Worm (Caenorhabditis elegans) whole organism, early embryonic: ENCODE measurements around the gene phf-32.

ENCODE experiments used
- B0310.2 ChIP-seq: sonication (generic microtip); optimal IDR thresholded peaks from 2 replicates; lab custom pipeline; 2016; ENCODE audit warnings: mild to moderate bottlenecking, missing genetic modification characterization, missing compliant biosample characterization
- aly-1 ChIP-seq: sonication (generic microtip); optimal IDR thresholded peaks from 2 replicates; lab custom pipeline; 2016; ENCODE audit warnings: missing genetic modification characterization, missing compliant biosample characterization
- ama-1 ChIP-seq: fragments of 150-350 bp; optimal IDR thresholded peaks from 2 replicates; lab custom pipeline; 2014
- ceh-36 ChIP-seq: sonication (generic microtip); optimal IDR thresholded peaks from 2 replicates; lab custom pipeline; 2016; ENCODE audit warnings: missing genetic modification characterization, inconsistent platforms, missing compliant biosample characterization
- ets-7 ChIP-seq: sonication (generic microtip); optimal IDR thresholded peaks from 2 replicates; lab custom pipeline; 2016; ENCODE audit warnings: missing genotype, missing genetic modification characterization, missing compliant biosample characterization
- flt-1 ChIP-seq: fragments of 200-800 bp; sonication (Bioruptor generic); IDR thresholded peaks from 2 replicates; pipeline ENCODE4 v1.3.6; 2022; ENCODE audit warnings: missing genetic modification characterization, missing compliant biosample characterization
- hmg-4 ChIP-seq: fragments of 200-800 bp; sonication (Bioruptor generic); optimal IDR thresholded peaks from 2 replicates; lab custom pipeline; 2018; ENCODE audit warnings: mild to moderate bottlenecking, missing genetic modification characterization, missing compliant biosample characterization
- pes-1 ChIP-seq: fragments of 200-800 bp; sonication (Bioruptor generic); IDR thresholded peaks from 2 replicates; pipeline ENCODE4 v1.3.6; 2022; ENCODE audit warnings: missing genetic modification reagents, missing genetic modification characterization, missing compliant biosample characterization
- scrt-1 ChIP-seq: fragments of 200-800 bp; sonication (Bioruptor generic); IDR thresholded peaks from 2 replicates; pipeline ENCODE4 v1.3.6; 2022; ENCODE audit warnings: missing genetic modification characterization, missing compliant biosample characterization
- tra-4 ChIP-seq: sonication (generic microtip); optimal IDR thresholded peaks from 2 replicates; lab custom pipeline; 2017; ENCODE audit warnings: missing genetic modification characterization, missing compliant biosample characterization

- TF ChIP-seq ama-1 (no peak), pes-1 (no peak), flt-1 (GFP tag; lab: Robert Waterston, UW) (no peak), B0310.2 (tag; lab: Kevin White, UChicago) (no peak), ceh-36 (tag; lab: Kevin White, UChicago) (no peak), scrt-1 (no peak), tra-4 (tag; lab: Kevin White, UChicago) (no peak), aly-1 (tag; lab: Kevin White, UChicago) (no peak), hmg-4 (GFP tag; lab: Kevin White, UChicago) (no peak), ets-7 (no peak)
These were observed 32.8 kb upstream of the phf-32 start, which contains the start of gene H19J13.2 for ce11 chrX:12273870-12274269.
